Worm (Caenorhabditis elegans): Measurements from ENCODE around the gene R05D8.11.

DNA sequence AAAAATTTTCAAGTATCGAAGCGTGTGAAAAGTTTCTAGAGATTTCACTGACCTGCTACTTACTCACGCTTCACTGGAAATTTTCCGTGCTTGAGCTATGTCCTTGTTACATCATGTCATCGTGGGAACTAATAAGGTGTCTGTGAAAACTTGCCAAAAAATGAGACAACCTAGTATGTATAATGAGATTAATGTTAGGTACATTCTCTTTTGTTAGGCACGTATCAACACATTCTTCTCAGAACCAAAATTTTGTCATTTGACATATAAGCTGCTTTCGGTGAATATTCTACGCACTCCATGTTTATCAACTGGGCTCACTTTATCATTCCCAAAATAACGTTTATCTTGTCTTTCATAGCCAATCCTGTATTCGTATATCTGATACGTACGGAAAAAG is 6.6 kb downstream of the R05D8.11 start, which contains the start of gene srj-18:
- no peak for TF ChIP-seq elt-3 (tag; optimal IDR thresholded peaks at IDR 0.05)
- no peak for TF ChIP-seq unc-39 (tag; optimal IDR thresholded peaks at IDR 0.05)
- no peak for TF ChIP-seq nhr-12 (tag; optimal IDR thresholded peaks at IDR 0.05)
- TF ChIP-seq lsy-2 (tag; optimal IDR thresholded peaks at IDR 0.05) = no peak
- TF ChIP-seq hlh-1 (tag; optimal IDR thresholded peaks at IDR 0.05) = no peak
- no peak for TF ChIP-seq nhr-237 (tag; optimal IDR thresholded peaks at IDR 0.05)

Measured in whole organism, mixed stage, embryonic.